Worm (Caenorhabditis elegans) whole organism, L4 larva: ENCODE measurements around the gene F58F12.2.

ENCODE experiments used
- F26F4.8 ChIP-seq: fragments of 200-800 bp; sonication (Bioruptor generic); conservative IDR thresholded peaks from 2 replicates; pipeline ENCODE4 v1.3.6; 2022; ENCODE audit warnings: missing genetic modification characterization, missing compliant biosample characterization
- F49E8.2 ChIP-seq: sonication (generic microtip); optimal IDR thresholded peaks from 2 replicates; lab custom pipeline; 2016; ENCODE audit warnings: missing compliant biosample characterization, mild to moderate bottlenecking, missing genetic modification characterization, borderline replicate concordance
- T20F7.1 ChIP-seq: fragments of 200-800 bp; sonication (Bioruptor generic); optimal IDR thresholded peaks from 2 replicates; lab custom pipeline; 2018; ENCODE audit warnings: mild to moderate bottlenecking, missing genetic modification characterization, missing compliant biosample characterization
- Y5F2A.4 ChIP-seq: fragments of 200-800 bp; sonication (Bioruptor generic); optimal IDR thresholded peaks from 2 replicates; lab custom pipeline; 2018; ENCODE audit warnings: mild to moderate bottlenecking, missing genetic modification characterization, missing compliant biosample characterization
- ZK337.2 ChIP-seq: fragments of 200-800 bp; sonication (Bioruptor generic); IDR thresholded peaks from 2 replicates; pipeline ENCODE4 v1.3.6; 2022; ENCODE audit warnings: missing genetic modification reagents, missing genetic modification characterization, missing compliant biosample characterization
- ZK546.5 ChIP-seq, 2 experiments: sonication (generic microtip); optimal IDR thresholded peaks; 2 replicates each; lab custom pipeline; 2017; ENCODE audit warnings: missing biosample characterization in 2 of 2, missing genetic modification characterization in 2 of 2
- aha-1 ChIP-seq: fragments of 150-350 bp; peaks from one replicate; lab custom pipeline; 2014; ENCODE audit warnings: missing biosample characterization, missing genetic modification characterization
- arid-1 ChIP-seq: fragments of 200-800 bp; sonication (Bioruptor generic); conservative IDR thresholded peaks from 2 replicates; pipeline ENCODE4 v1.3.6; 2022; ENCODE audit warnings: missing genetic modification reagents, missing genetic modification characterization, missing compliant biosample characterization
- attf-4 ChIP-seq: sonication (generic microtip); optimal IDR thresholded peaks from 3 replicates; lab custom pipeline; 2017; ENCODE audit warnings: missing biosample characterization, missing genetic modification characterization
- ceh-20 ChIP-seq: fragments of 200-800 bp; sonication (Bioruptor generic); IDR thresholded peaks from 2 replicates; pipeline ENCODE4 v1.3.6; 2022; ENCODE audit warnings: missing genetic modification reagents, missing genetic modification characterization, missing compliant biosample characterization
- ceh-28 ChIP-seq: fragments of 150-350 bp; optimal IDR thresholded peaks from 2 replicates; lab custom pipeline; 2014; ENCODE audit warnings: missing biosample characterization, missing genetic modification reagents, missing genetic modification characterization
- ceh-32 ChIP-seq: sonication (generic microtip); optimal IDR thresholded peaks from 2 replicates; lab custom pipeline; 2016; ENCODE audit warnings: mild to moderate bottlenecking, missing genetic modification characterization, missing compliant biosample characterization; ENCODE audit not compliant: poor library complexity
- ceh-62 ChIP-seq: sonication (generic microtip); optimal IDR thresholded peaks from 2 replicates; lab custom pipeline; 2017; ENCODE audit warnings: missing biosample characterization, missing genetic modification characterization
- cey-2 ChIP-seq: sonication (generic microtip); optimal IDR thresholded peaks from 3 replicates; lab custom pipeline; 2017; ENCODE audit warnings: missing genetic modification characterization, mild to moderate bottlenecking, missing compliant biosample characterization, antibody characterized with exemption, borderline replicate concordance; ENCODE audit not compliant: insufficient read depth
- ctbp-1 ChIP-seq: fragments of 200-800 bp; sonication (Bioruptor generic); IDR thresholded peaks from 2 replicates; pipeline ENCODE4 v1.3.6; 2022; ENCODE audit warnings: missing genetic modification reagents, missing genetic modification characterization, missing compliant biosample characterization
- daf-16 ChIP-seq, 3 experiments: sonication (generic microtip); optimal IDR thresholded peaks; 2 replicates each; lab custom pipeline; 2016 to 2017; ENCODE audit warnings: missing genetic modification characterization in 3 of 3, missing genetic modification reagents in 3 of 3, mild to moderate bottlenecking in 2 of 3, missing compliant biosample characterization in 2 of 3, missing biosample characterization in 1 of 3, moderate library complexity in 1 of 3
- dmd-9 ChIP-seq: fragments of 200-800 bp; sonication (Bioruptor generic); IDR thresholded peaks from 2 replicates; pipeline ENCODE4 v1.3.6; 2022; ENCODE audit warnings: missing genetic modification reagents, missing genetic modification characterization, missing compliant biosample characterization
- dpl-1 ChIP-seq: fragments of 150-350 bp; optimal IDR thresholded peaks from 2 replicates; lab custom pipeline; 2014; ENCODE audit warnings: missing biosample characterization, missing genetic modification reagents, missing genetic modification characterization
- duxl-1 ChIP-seq: sonication (generic microtip); optimal IDR thresholded peaks from 2 replicates; lab custom pipeline; 2016; ENCODE audit warnings: mild to moderate bottlenecking, missing genetic modification characterization, moderate library complexity, missing compliant biosample characterization; ENCODE audit not compliant: poor library complexity
- dve-1 ChIP-seq: sonication (generic microtip); optimal IDR thresholded peaks from 2 replicates; lab custom pipeline; 2017; ENCODE audit warnings: antibody characterized with exemption, mild to moderate bottlenecking, missing genetic modification characterization, missing compliant biosample characterization; ENCODE audit not compliant: insufficient read depth
- egl-43 ChIP-seq: fragments of 200-800 bp; sonication (Bioruptor generic); IDR thresholded peaks from 2 replicates; pipeline ENCODE4 v1.3.6; 2022; ENCODE audit warnings: missing genetic modification reagents, missing genetic modification characterization, missing compliant biosample characterization
- fkh-10 ChIP-seq: fragments of 150-350 bp; optimal IDR thresholded peaks from 2 replicates; lab custom pipeline; 2014; ENCODE audit warnings: missing biosample characterization, missing genetic modification reagents, missing genetic modification characterization
- fos-1 ChIP-seq: fragments of 150-350 bp; optimal IDR thresholded peaks from 2 replicates; lab custom pipeline; 2014; ENCODE audit warnings: missing biosample characterization, missing genetic modification characterization
- gei-8 ChIP-seq: fragments of 200-800 bp; sonication (Bioruptor generic); optimal IDR thresholded peaks from 2 replicates; lab custom pipeline; 2018; ENCODE audit warnings: mild to moderate bottlenecking, missing genetic modification characterization, missing compliant biosample characterization
- hif-1 ChIP-seq, 2 experiments: sonication (generic microtip); optimal IDR thresholded peaks; 2 replicates each; lab custom pipeline; 2016 to 2017; ENCODE audit warnings: missing compliant biosample characterization in 2 of 2, missing genetic modification characterization in 2 of 2, missing genetic modification reagents in 2 of 2, missing genotype in 2 of 2, mild to moderate bottlenecking in 1 of 2
- hlh-30 ChIP-seq: sonication (generic microtip); optimal IDR thresholded peaks from 2 replicates; lab custom pipeline; 2017; ENCODE audit warnings: antibody characterized with exemption, mild to moderate bottlenecking, missing genetic modification characterization, missing compliant biosample characterization; ENCODE audit not compliant: insufficient read depth
- hmg-1.1 ChIP-seq: fragments of 200-800 bp; sonication (Bioruptor generic); IDR thresholded peaks from 2 replicates; pipeline ENCODE4 v1.3.6; 2022; ENCODE audit warnings: missing genetic modification reagents, missing genetic modification characterization, missing compliant biosample characterization
- lin-13 ChIP-seq: fragments of 150-350 bp; optimal IDR thresholded peaks from 2 replicates; lab custom pipeline; 2014; ENCODE audit warnings: missing biosample characterization, missing genetic modification reagents, missing genetic modification characterization
- lir-3 ChIP-seq: sonication (generic microtip); optimal IDR thresholded peaks from 2 replicates; lab custom pipeline; 2016; ENCODE audit warnings: mild to moderate bottlenecking, missing genetic modification characterization, missing compliant biosample characterization
- madf-9 ChIP-seq: fragments of 200-800 bp; sonication (Bioruptor generic); conservative IDR thresholded peaks from 2 replicates; pipeline ENCODE4 v1.3.6; 2022; ENCODE audit warnings: missing genetic modification reagents, missing genetic modification characterization, missing compliant biosample characterization
- mxl-3 ChIP-seq: fragments of 200-800 bp; sonication (Bioruptor generic); optimal IDR thresholded peaks from 2 replicates; lab custom pipeline; 2018; ENCODE audit warnings: mild to moderate bottlenecking, missing genetic modification characterization, missing compliant biosample characterization
- nhr-11 ChIP-seq: fragments of 150-350 bp; optimal IDR thresholded peaks from 2 replicates; lab custom pipeline; 2014; ENCODE audit warnings: missing biosample characterization, missing genetic modification characterization
- nhr-237 ChIP-seq: sonication (generic microtip); optimal IDR thresholded peaks from 2 replicates; lab custom pipeline; 2017; ENCODE audit warnings: missing biosample characterization, missing genetic modification characterization
- nhr-28 ChIP-seq: fragments of 150-350 bp; optimal IDR thresholded peaks from 2 replicates; lab custom pipeline; 2014; ENCODE audit warnings: missing biosample characterization, missing genetic modification characterization
- nhr-42 ChIP-seq: fragments of 200-800 bp; sonication (Bioruptor generic); IDR thresholded peaks from 2 replicates; pipeline ENCODE4 v1.3.6; 2022; ENCODE audit warnings: missing genetic modification characterization, missing compliant biosample characterization
- pha-4 ChIP-seq, 2 experiments: fragments of 150-350 bp in 1 of 2; fragments of 200-800 bp in 1 of 2; sonication (Bioruptor generic) in 1 of 2; IDR thresholded peaks in 1 of 2; optimal IDR thresholded peaks in 1 of 2; 2 replicates each; pipeline versions ENCODE4 v1.3.6 to Lab custom; 2014 to 2022; ENCODE audit warnings: missing genetic modification characterization in 2 of 2, missing genetic modification reagents in 2 of 2, missing biosample characterization in 1 of 2, missing compliant biosample characterization in 1 of 2
- pqm-1 ChIP-seq: sonication (generic microtip); optimal IDR thresholded peaks from 2 replicates; lab custom pipeline; 2017; ENCODE audit warnings: missing biosample characterization, missing genetic modification characterization
- saeg-2 ChIP-seq: fragments of 200-800 bp; sonication (Bioruptor generic); IDR thresholded peaks from 2 replicates; pipeline ENCODE4 v1.3.6; 2022; ENCODE audit warnings: missing genetic modification reagents, missing genetic modification characterization, missing compliant biosample characterization
- sdz-12 ChIP-seq: fragments of 200-800 bp; sonication (Bioruptor generic); optimal IDR thresholded peaks from 2 replicates; lab custom pipeline; 2018; ENCODE audit warnings: mild to moderate bottlenecking, missing genetic modification characterization, missing compliant biosample characterization
- snpc-1.2 ChIP-seq: fragments of 200-800 bp; sonication (Bioruptor generic); IDR thresholded peaks from 2 replicates; pipeline ENCODE4 v1.3.6; 2022; ENCODE audit warnings: missing genetic modification reagents, missing genetic modification characterization, missing compliant biosample characterization
- tra-1 ChIP-seq: fragments of 200-800 bp; sonication (Bioruptor generic); IDR thresholded peaks from 2 replicates; pipeline ENCODE4 v1.3.6; 2022; ENCODE audit warnings: missing genetic modification reagents, missing genetic modification characterization, missing compliant biosample characterization
- unc-130 ChIP-seq: sonication (generic microtip); optimal IDR thresholded peaks from 2 replicates; lab custom pipeline; 2016; ENCODE audit warnings: missing genetic modification reagents, missing genetic modification characterization, missing compliant biosample characterization
- unc-62 ChIP-seq, 3 experiments: fragments of 150-350 bp in 1 of 3; sonication (generic microtip); optimal IDR thresholded peaks in 2 of 3; peaks in 1 of 3; 1 replicate in 1 of 3; 2 replicates in 2 of 3; lab custom pipeline; 2014 to 2017; ENCODE audit warnings: missing biosample characterization in 3 of 3, missing genetic modification characterization in 3 of 3, missing genetic modification reagents in 3 of 3, missing genotype in 1 of 3
- zip-11 ChIP-seq: fragments of 200-800 bp; sonication (Bioruptor generic); IDR thresholded peaks from 2 replicates; pipeline ENCODE4 v1.3.6; 2022; ENCODE audit warnings: missing genetic modification characterization, missing compliant biosample characterization
- ztf-11 ChIP-seq: fragments of 150-350 bp; optimal IDR thresholded peaks from 2 replicates; lab custom pipeline; 2014; ENCODE audit warnings: missing biosample characterization, missing genetic modification characterization
- ztf-7 ChIP-seq: fragments of 150-350 bp; optimal IDR thresholded peaks from 2 replicates; lab custom pipeline; 2014; ENCODE audit warnings: missing biosample characterization, missing genetic modification characterization

F58F12.2 gene

ce11 chrII:6371003-6371402 is 16.8 kb downstream of the F58F12.2 start, which contains the start of gene lin-23:
TSS of gene lin-23 (plus strand) at chrII:6371303.
- peak in 1 of 2 experiments; percentile 70 for TF ChIP-seq unc-62 (GFP tag; optimal IDR thresholded peaks at IDR 0.05 in 1 of 2; lab: Kevin White, UChicago)
- TF ChIP-seq unc-62 (tag; optimal IDR thresholded peaks at IDR 0.05; lab: Kevin White, UChicago) = no peak
- TF ChIP-seq duxl-1 = no peak
- TF ChIP-seq, all 104 proteins: peak for 1

- peak; percentile 39; the same call in 1 of the 2 replicates for TF ChIP-seq madf-9 (GFP tag; lab: Robert Waterston, UW)
- TF ChIP-seq nhr-28 = peak; percentile 86
- no peak for TF ChIP-seq daf-16 (GFP tag; optimal IDR thresholded peaks at IDR 0.05; lab: Kevin White, UChicago)
- peak; percentile 37 for TF ChIP-seq daf-16 (tag; optimal IDR thresholded peaks at IDR 0.05; lab: Kevin White, UChicago)
- TF ChIP-seq ztf-7 = peak; percentile 36
- TF ChIP-seq pqm-1 (tag; lab: Kevin White, UChicago) = peak; percentile 24
- peak; percentile 79 for TF ChIP-seq lin-13
- TF ChIP-seq hif-1 (tag; optimal IDR thresholded peaks at IDR 0.05; lab: Kevin White, UChicago) = peak in 1 of 2 experiments; percentile 60
- no peak for TF ChIP-seq nhr-237 (tag; lab: Kevin White, UChicago)
- TF ChIP-seq fkh-10 (GFP tag; lab: Kevin White, UChicago) = peak; percentile 48
- TF ChIP-seq dve-1 (tag; lab: Kevin White, UChicago) = peak; percentile 91
- TF ChIP-seq ztf-11 = no peak
- TF ChIP-seq fos-1 (tag; lab: Kevin White, UChicago) = no peak
- peak in 1 of 2 experiments; percentile 56 for TF ChIP-seq unc-62 (GFP tag; optimal IDR thresholded peaks at IDR 0.05 in 1 of 2; lab: Kevin White, UChicago)
- no peak for TF ChIP-seq unc-62 (tag; optimal IDR thresholded peaks at IDR 0.05; lab: Kevin White, UChicago)
- peak; percentile 44 for TF ChIP-seq T20F7.1 (GFP tag; lab: Kevin White, UChicago)
- TF ChIP-seq ZK546.5 (tag; optimal IDR thresholded peaks at IDR 0.05; lab: Kevin White, UChicago) = no peak
- TF ChIP-seq tra-1 (GFP tag; lab: Robert Waterston, UW) = 0 out of 2 replicates have a peak, but pooled peaks have one; percentile 59
- TF ChIP-seq aha-1 (tag; lab: Kevin White, UChicago) = peak; percentile 95
- TF ChIP-seq ceh-20 (GFP tag; lab: Robert Waterston, UW) = 0 out of 2 replicates have a peak, but pooled peaks have one; percentile 27
- TF ChIP-seq dmd-9 = no peak
- no peak for TF ChIP-seq ceh-32 (tag; lab: Kevin White, UChicago)
- TF ChIP-seq F49E8.2 (tag; lab: Kevin White, UChicago) = peak; percentile 34
- TF ChIP-seq F26F4.8 = no peak
- TF ChIP-seq ctbp-1 (GFP tag; lab: Robert Waterston, UW) = peak; percentile 69; the same call in 1 of the 2 replicates
- TF ChIP-seq hlh-30 (tag; lab: Kevin White, UChicago) = peak; percentile 98
- TF ChIP-seq ZK337.2 (GFP tag; lab: Robert Waterston, UW) = no peak
- no peak for TF ChIP-seq ceh-62 (tag; lab: Kevin White, UChicago)
- no peak for TF ChIP-seq Y5F2A.4 (GFP tag; lab: Kevin White, UChicago)
- TF ChIP-seq attf-4 (tag; lab: Kevin White, UChicago) = peak; percentile 31
- no peak for TF ChIP-seq zip-11
- TF ChIP-seq cey-2 = no peak
- peak; percentile 16 for TF ChIP-seq ceh-28
- peak; percentile 76 for TF ChIP-seq mxl-3 (GFP tag; lab: Kevin White, UChicago)
- peak; percentile 69 for TF ChIP-seq pha-4 (GFP tag; IDR thresholded peaks at IDR 0.05; lab: Robert Waterston, UW)
- TF ChIP-seq pha-4 (tag; optimal IDR thresholded peaks at IDR 0.05; lab: Kevin White, UChicago) = no peak
- TF ChIP-seq nhr-42 (GFP tag; lab: Robert Waterston, UW) = no peak
- no peak for TF ChIP-seq saeg-2
- peak; percentile 21; the same call in 1 of the 2 replicates for TF ChIP-seq snpc-1.2 (GFP tag; lab: Robert Waterston, UW)
- TF ChIP-seq gei-8 (GFP tag; lab: Kevin White, UChicago) = no peak
- TF ChIP-seq hmg-1.1 = peak; percentile 88
- peak; percentile 71 for TF ChIP-seq arid-1
- no peak for TF ChIP-seq lir-3 (tag; lab: Kevin White, UChicago)
- TF ChIP-seq dpl-1 (GFP tag; lab: Kevin White, UChicago) = peak; percentile 71
- TF ChIP-seq unc-130 (GFP tag; lab: Kevin White, UChicago) = peak; percentile 63
- TF ChIP-seq egl-43 = 0 out of 2 replicates have a peak, but pooled peaks have one; percentile 52
- peak; percentile 78 for TF ChIP-seq nhr-11 (tag; lab: Kevin White, UChicago)
- TF ChIP-seq sdz-12 = no peak
Observed at ce11 chrII:6370110-6370509, 17.7 kb downstream of the F58F12.2 start.
